Worm (Caenorhabditis elegans) whole organism, young adult: Measurements from ENCODE around the gene Y62H9A.7.

ENCODE experiments used
- F39B2.1 ChIP-seq: fragments of 200-800 bp; sonication (Bioruptor generic); IDR thresholded peaks from 2 replicates; pipeline ENCODE4 v1.3.6; 2022; ENCODE audit warnings: missing genetic modification reagents, missing genetic modification characterization, missing compliant biosample characterization
- K11D2.4 ChIP-seq: fragments of 200-800 bp; sonication (Bioruptor generic); IDR thresholded peaks from 2 replicates; pipeline ENCODE4 v1.3.6; 2022; ENCODE audit warnings: missing genetic modification reagents, missing genetic modification characterization, missing compliant biosample characterization
- Y56A3A.18 ChIP-seq: fragments of 200-800 bp; sonication (Bioruptor generic); IDR thresholded peaks from 2 replicates; pipeline ENCODE4 v1.3.6; 2022; ENCODE audit warnings: missing genetic modification reagents, missing genetic modification characterization, missing compliant biosample characterization
- athp-1 ChIP-seq: sonication (generic microtip); optimal IDR thresholded peaks from 2 replicates; lab custom pipeline; 2017; ENCODE audit warnings: mild to moderate bottlenecking, missing genetic modification characterization, missing compliant biosample characterization
- bed-2 ChIP-seq: fragments of 200-800 bp; sonication (Bioruptor generic); IDR thresholded peaks from 2 replicates; pipeline ENCODE4 v1.3.6; 2022; ENCODE audit warnings: missing genetic modification reagents, missing genetic modification characterization, missing compliant biosample characterization
- ccch-3 ChIP-seq: fragments of 200-800 bp; sonication (Bioruptor generic); optimal IDR thresholded peaks from 2 replicates; lab custom pipeline; 2018; ENCODE audit warnings: mild to moderate bottlenecking, missing genetic modification characterization, missing compliant biosample characterization
- ceh-40 ChIP-seq: fragments of 200-800 bp; sonication (Bioruptor generic); IDR thresholded peaks from 2 replicates; pipeline ENCODE4 v1.3.6; 2022; ENCODE audit warnings: missing genetic modification characterization, missing compliant biosample characterization
- ceh-79 ChIP-seq: sonication (generic microtip); optimal IDR thresholded peaks from 2 replicates; lab custom pipeline; 2017; ENCODE audit warnings: mild to moderate bottlenecking, missing genetic modification characterization, missing compliant biosample characterization
- dox-1 ChIP-seq: fragments of 200-800 bp; sonication (Bioruptor generic); IDR thresholded peaks from 2 replicates; pipeline ENCODE4 v1.3.6; 2022; ENCODE audit warnings: missing genetic modification reagents, missing genetic modification characterization, missing compliant biosample characterization
- efl-1 ChIP-seq: fragments of 150-350 bp; optimal IDR thresholded peaks from 2 replicates; lab custom pipeline; 2014; ENCODE audit warnings: missing biosample characterization, missing genetic modification reagents, missing genetic modification characterization
- egl-18 ChIP-seq: fragments of 200-800 bp; sonication (Bioruptor generic); IDR thresholded peaks from 2 replicates; pipeline ENCODE4 v1.3.6; 2022; ENCODE audit warnings: missing genetic modification reagents, missing genetic modification characterization, missing compliant biosample characterization
- egrh-3 ChIP-seq: fragments of 200-800 bp; sonication (Bioruptor generic); IDR thresholded peaks from 2 replicates; pipeline ENCODE4 v1.3.6; 2022; ENCODE audit warnings: missing genetic modification reagents, missing genetic modification characterization, missing compliant biosample characterization
- hmg-20 ChIP-seq: fragments of 200-800 bp; sonication (Bioruptor generic); IDR thresholded peaks from 2 replicates; pipeline ENCODE4 v1.3.6; 2022; ENCODE audit warnings: missing genetic modification reagents, missing genetic modification characterization, missing compliant biosample characterization
- let-607 ChIP-seq, 2 experiments: fragments of 200-800 bp in 1 of 2; sonication (Bioruptor generic) in 1 of 2; sonication (generic microtip) in 1 of 2; optimal IDR thresholded peaks; 2 replicates each; lab custom pipeline; 2016 to 2018; ENCODE audit warnings: mild to moderate bottlenecking in 2 of 2, missing compliant biosample characterization in 2 of 2, missing genetic modification characterization in 2 of 2, moderate library complexity in 2 of 2, missing genotype in 1 of 2
- lin-26 ChIP-seq: fragments of 200-800 bp; sonication (Bioruptor generic); IDR thresholded peaks from 2 replicates; pipeline ENCODE4 v1.3.6; 2022; ENCODE audit warnings: missing genetic modification reagents, missing genetic modification characterization, missing compliant biosample characterization
- lin-40 ChIP-seq: sonication (generic microtip); optimal IDR thresholded peaks from 2 replicates; lab custom pipeline; 2016; ENCODE audit warnings: missing genetic modification characterization, mild to moderate bottlenecking, missing compliant biosample characterization, missing genotype, missing genetic modification reagents
- nhr-120 ChIP-seq: fragments of 200-800 bp; sonication (Bioruptor generic); IDR thresholded peaks from 2 replicates; pipeline ENCODE4 v1.3.6; 2022; ENCODE audit warnings: missing genetic modification characterization, missing compliant biosample characterization
- nhr-27 ChIP-seq: fragments of 200-800 bp; sonication (Bioruptor generic); optimal IDR thresholded peaks from 2 replicates; lab custom pipeline; 2018; ENCODE audit warnings: mild to moderate bottlenecking, missing genetic modification characterization, moderate library complexity, missing compliant biosample characterization
- pha-4 ChIP-seq: fragments of 150-350 bp; sonication (generic microtip); optimal IDR thresholded peaks from 2 replicates; lab custom pipeline; 2014; ENCODE audit warnings: missing biosample characterization, missing genetic modification reagents, missing genetic modification characterization
- snpc-4 ChIP-seq, 5 experiments: fragments of 150-350 bp in 1 of 5; sonication (generic microtip) in 4 of 5; optimal IDR thresholded peaks; 2 replicates each; lab custom pipeline; 2014 to 2018; ENCODE audit warnings: missing genetic modification characterization in 5 of 5, missing biosample characterization in 3 of 5, antibody characterized with exemption in 2 of 5, mild to moderate bottlenecking in 2 of 5, missing compliant biosample characterization in 2 of 5, missing genotype in 2 of 5, moderate library complexity in 2 of 5, missing genetic modification reagents in 1 of 5
- somi-1 ChIP-seq: fragments of 200-800 bp; sonication (Bioruptor generic); optimal IDR thresholded peaks from 2 replicates; lab custom pipeline; 2018; ENCODE audit warnings: mild to moderate bottlenecking, missing genetic modification characterization, missing compliant biosample characterization
- ztf-25 ChIP-seq: fragments of 200-800 bp; sonication (Bioruptor generic); IDR thresholded peaks from 2 replicates; pipeline ENCODE4 v1.3.6; 2022; ENCODE audit warnings: missing genetic modification reagents, missing genetic modification characterization, missing compliant biosample characterization

Y62H9A.7 gene

DNA sequence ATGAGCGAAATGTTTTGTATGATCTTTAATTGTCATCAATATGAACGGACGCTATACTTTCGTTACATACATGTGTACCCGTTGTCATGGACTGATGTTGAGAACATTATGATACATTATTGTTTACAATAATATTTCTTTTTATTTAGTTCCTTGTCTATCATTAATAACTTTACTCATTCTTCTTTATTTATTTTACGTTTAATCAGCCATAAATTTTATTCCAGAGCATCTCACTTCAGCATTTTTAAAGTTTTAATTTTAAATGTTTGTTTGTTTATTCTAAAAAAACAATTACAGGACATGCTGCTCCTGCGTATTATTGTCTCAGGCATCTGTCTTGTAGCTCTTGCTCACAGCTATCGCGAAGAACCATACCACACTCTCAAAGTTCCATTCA lies 42.1 kb downstream of the Y62H9A.7 start, which contains the start of gene F54F7.2:
TSS of gene F54F7.2 (plus strand) at position 301 of the 400 bp plus-strand sequence.
- TF ChIP-seq dox-1 (GFP tag; lab: Robert Waterston, UW) (no peak), lin-40 (tag; lab: Kevin White, UChicago) (no peak), K11D2.4 (GFP tag; lab: Robert Waterston, UW) (no peak), bed-2 (no peak), egl-18 (no peak), ztf-25 (GFP tag; lab: Robert Waterston, UW) (no peak), somi-1 (GFP tag; lab: Kevin White, UChicago) (no peak), athp-1 (tag; lab: Kevin White, UChicago) (no peak), egrh-3 (GFP tag; lab: Robert Waterston, UW) (no peak), ceh-40 (GFP tag; lab: Robert Waterston, UW) (no peak), Y56A3A.18 (GFP tag; lab: Robert Waterston, UW) (no peak), snpc-4 (GFP tag; optimal IDR thresholded peaks at IDR 0.05; lab: Kevin White, UChicago) (no peak), snpc-4 (tag; optimal IDR thresholded peaks at IDR 0.05; lab: Kevin White, UChicago) (no peak), let-607 (tag; optimal IDR thresholded peaks at IDR 0.05; lab: Kevin White, UChicago) (no peak)
- TF ChIP-seq, all 124 proteins: peak for 0

DNA sequence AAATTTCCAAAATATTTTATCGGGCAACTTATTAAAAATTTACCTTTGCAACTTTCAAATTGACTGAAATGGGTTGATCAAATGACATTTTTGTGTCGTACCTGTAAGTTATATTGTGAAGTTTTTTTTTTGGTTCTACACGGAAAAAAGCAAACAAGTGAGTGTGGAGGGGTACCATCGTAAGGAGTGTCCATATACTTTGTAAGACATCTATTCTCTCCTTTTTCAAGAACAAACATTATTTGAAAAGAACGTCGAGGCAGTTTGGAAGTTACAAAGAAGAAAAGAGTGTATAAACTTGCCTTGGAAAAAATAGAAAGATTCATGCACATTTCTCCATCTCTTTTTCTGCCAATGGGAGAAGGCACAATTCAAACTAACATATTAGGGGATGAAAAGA lies 48.1 kb downstream of the Y62H9A.7 start, which contains the start of gene taf-7.1:
TSS of gene taf-7.1 (minus strand) at position 101 of the 400 bp plus-strand sequence.
- TF ChIP-seq nhr-120 (GFP tag; lab: Robert Waterston, UW) (no peak), lin-26 (GFP tag; lab: Robert Waterston, UW) (no peak), hmg-20 (GFP tag; lab: Robert Waterston, UW) (no peak), pha-4 (tag; lab: Kevin White, UChicago) (no peak), ztf-25 (GFP tag; lab: Robert Waterston, UW) (no peak), ceh-79 (tag; lab: Kevin White, UChicago) (no peak), nhr-27 (no peak), K11D2.4 (GFP tag; lab: Robert Waterston, UW) (no peak), F39B2.1 (GFP tag; lab: Robert Waterston, UW) (no peak), efl-1 (no peak), let-607 (tag; optimal IDR thresholded peaks at IDR 0.05; lab: Kevin White, UChicago) (no peak), lin-40 (tag; lab: Kevin White, UChicago) (no peak), ccch-3 (GFP tag; lab: Kevin White, UChicago) (no peak)
